Fruit fly (Drosophila melanogaster) whole organism: ENCODE data around the gene aay.

ENCODE experiments used
- CG8478 ChIP-seq: fragments of >200 bp; optimal IDR thresholded peaks from 2 replicates; lab custom pipeline; 2018; ENCODE audit warnings: inconsistent platforms
- EcR ChIP-seq, 2 experiments: fragments of >200 bp; optimal IDR thresholded peaks; 2 replicates each; lab custom pipeline; 2017; ENCODE audit warnings: missing biosample characterization in 2 of 2, missing genetic modification characterization in 2 of 2, missing genetic modification reagents in 2 of 2
- pan ChIP-seq: fragments of >200 bp; optimal IDR thresholded peaks from 2 replicates; lab custom pipeline; 2017
- psq ChIP-seq: fragments of >200 bp; optimal IDR thresholded peaks from 2 replicates; lab custom pipeline; 2017

DNA sequence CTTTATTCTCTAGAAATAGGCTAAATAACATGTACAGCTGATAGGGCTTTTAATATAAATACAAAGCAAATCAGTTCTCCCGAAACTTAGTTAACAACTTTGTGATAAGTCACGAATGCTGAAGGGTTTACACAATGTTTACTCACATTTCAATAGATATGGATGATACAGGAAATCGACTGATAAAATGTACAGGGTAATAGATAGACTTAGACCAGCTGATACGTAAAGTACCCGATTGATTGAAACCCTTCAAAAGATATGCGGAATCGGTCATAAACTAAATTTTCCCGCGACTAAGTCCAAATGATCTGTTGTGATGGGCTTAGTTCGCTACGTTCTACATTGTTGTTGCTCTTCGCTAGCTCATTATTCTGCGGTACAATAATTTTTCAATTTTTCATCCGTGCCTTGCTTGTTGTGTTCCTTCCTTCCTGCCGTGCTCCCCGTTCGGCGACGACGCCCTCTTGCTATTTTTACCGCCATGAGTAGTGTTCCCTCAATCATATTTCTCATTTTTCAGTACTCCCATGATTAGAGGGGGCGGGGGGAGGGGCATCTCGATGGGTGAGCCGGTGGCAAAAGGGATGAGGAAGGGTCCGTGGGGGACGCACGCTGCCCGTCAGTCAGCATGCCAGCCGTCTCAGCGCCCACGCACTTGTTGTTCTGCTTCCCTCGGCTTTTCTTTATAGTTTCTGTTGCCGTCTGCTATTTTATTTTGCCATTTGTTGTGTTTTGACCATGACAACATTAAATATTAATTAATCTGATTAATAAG is 9.9 kb downstream of the aay start:
- TF ChIP-seq psq (lab: Kevin White, UChicago) (no peak), CG8478 (lab: Kevin White, UChicago) (no peak), pan (lab: Kevin White, UChicago) (no peak), EcR (GFP tag; optimal IDR thresholded peaks at IDR 0.05; lab: Kevin White, UChicago) (no peak)
